Worm (Caenorhabditis elegans): ENCODE data around the gene nlp-27.

- TF ChIP-seq nhr-237 (tag; optimal IDR thresholded peaks at IDR 0.05) (no peak), nhr-12 (tag; optimal IDR thresholded peaks at IDR 0.05) (no peak), snpc-4 (tag; optimal IDR thresholded peaks at IDR 0.05) (no peak), tbx-2 (tag; optimal IDR thresholded peaks at IDR 0.05) (no peak), elt-1 (tag; optimal IDR thresholded peaks at IDR 0.05) (no peak), zag-1 (tag; optimal IDR thresholded peaks at IDR 0.05) (no peak), ama-1 (optimal IDR thresholded peaks at IDR 0.05) (no peak)
Observed at ce11 chrV:4004577-4004976, 15.4 kb downstream of the nlp-27 start.

Measured in whole organism, L3 larva.